Worm (Caenorhabditis elegans) whole organism, dauer: ENCODE results near the gene B0391.14.
"Not testable (repeated sequence)": the region's sequence is repeated elsewhere in the genome, so short reads cannot be mapped to it uniquely, and the experiment has no call there.

Experiments
- unc-62 ChIP-seq: sonication (generic microtip); optimal IDR thresholded peaks from 2 replicates; lab custom pipeline; 2017; ENCODE audit warnings: missing biosample characterization, missing genetic modification reagents, missing genetic modification characterization

Gene B0391.14

DNA sequence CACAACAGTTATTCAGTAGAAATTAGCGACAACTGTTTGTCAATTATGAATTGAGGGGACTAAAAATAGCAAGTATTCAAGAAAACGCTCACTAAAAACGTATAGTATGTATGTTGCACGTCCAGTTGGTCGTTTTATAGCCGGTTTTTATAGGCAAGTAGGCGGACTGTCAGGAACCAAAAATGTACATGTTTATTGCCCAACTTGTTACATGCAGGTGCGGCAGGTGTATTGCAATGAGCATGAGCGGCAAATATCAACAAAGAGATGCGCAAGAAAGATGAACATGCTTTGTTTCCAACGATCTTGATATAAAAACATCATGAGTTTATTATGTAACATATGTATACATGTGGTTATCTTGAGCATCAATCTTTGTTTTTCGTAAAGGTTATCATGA is at the start of gene B0391.14:
Gene B0391.14, minus strand, starts transcription at position 101 of the 400 bp plus-strand sequence.
- TF ChIP-seq unc-62: not testable (repeated sequence)

DNA sequence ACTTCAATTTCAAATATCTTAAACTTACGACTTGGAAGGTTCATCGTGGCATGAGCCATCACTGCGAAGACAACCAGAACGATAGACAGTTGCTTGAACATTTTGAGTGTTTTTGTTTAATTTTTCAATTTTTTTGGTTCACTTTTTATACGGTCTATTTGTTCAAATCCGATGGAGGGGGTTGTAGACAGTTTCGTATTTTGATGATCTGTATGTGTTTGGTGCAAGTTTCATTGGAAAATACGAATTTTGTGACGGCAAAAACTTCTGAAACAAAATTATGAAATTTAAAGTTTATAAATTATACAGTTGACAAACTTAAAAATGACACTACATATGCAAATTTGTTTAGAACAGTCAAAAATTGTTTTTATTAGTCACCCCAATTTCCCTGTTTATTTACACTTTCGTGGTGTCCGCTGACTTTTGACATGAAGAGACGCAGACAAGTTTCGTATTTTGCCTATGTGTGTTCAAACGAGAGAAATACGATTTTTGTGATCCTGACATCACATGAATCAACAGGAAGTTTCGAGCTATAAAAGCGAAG is 47.9 kb upstream of the B0391.14 start, which contains the start of the genes C55A1.7 and C55A1.6:
Gene C55A1.7, minus strand, starts transcription at position 101 of the 550 bp plus-strand sequence.
Gene C55A1.6, plus strand, starts transcription at position 500 of the 550 bp plus-strand sequence.
- not testable (repeated sequence) for TF ChIP-seq unc-62

DNA sequence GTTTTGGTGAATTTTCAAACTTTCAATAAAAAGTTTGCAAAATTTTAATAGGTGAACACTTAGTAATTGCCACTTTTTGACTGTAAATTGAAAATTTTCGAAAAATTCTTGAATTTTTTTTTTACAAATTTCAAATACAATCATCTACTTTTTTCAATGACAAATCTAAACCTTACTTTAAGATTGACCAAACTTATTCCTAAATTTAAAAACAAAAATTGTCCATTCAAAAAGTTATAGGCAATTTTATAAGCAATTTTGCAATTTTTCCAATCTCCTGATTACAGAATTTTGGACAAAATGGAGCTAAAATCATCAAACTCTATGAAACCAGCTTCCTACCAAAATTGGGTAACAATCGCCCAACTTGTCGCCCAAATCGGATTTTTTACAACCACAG is 44.9 kb upstream of the B0391.14 start, which contains the start of gene str-23:
Gene str-23, plus strand, starts transcription at position 301 of the 400 bp plus-strand sequence.
- TF ChIP-seq unc-62: no peak

DNA sequence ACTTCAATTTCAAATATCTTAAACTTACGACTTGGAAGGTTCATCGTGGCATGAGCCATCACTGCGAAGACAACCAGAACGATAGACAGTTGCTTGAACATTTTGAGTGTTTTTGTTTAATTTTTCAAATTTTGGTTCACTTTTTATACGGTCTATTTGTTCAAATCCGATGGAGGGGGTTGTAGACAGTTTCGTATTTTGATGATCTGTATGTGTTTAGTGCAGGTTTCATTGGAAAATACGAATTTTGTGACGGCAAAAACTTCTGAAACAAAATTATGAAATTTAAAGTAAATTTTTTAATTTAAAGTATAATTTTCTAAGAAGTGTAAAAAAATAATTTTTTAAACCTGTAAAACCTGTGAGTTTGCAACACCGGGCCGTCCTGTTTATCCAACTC is 43.5 kb upstream of the B0391.14 start, which contains the start of gene C55A1.4:
Gene C55A1.4, minus strand, starts transcription at position 101 of the 400 bp plus-strand sequence.
- TF ChIP-seq unc-62: not testable (repeated sequence)

DNA sequence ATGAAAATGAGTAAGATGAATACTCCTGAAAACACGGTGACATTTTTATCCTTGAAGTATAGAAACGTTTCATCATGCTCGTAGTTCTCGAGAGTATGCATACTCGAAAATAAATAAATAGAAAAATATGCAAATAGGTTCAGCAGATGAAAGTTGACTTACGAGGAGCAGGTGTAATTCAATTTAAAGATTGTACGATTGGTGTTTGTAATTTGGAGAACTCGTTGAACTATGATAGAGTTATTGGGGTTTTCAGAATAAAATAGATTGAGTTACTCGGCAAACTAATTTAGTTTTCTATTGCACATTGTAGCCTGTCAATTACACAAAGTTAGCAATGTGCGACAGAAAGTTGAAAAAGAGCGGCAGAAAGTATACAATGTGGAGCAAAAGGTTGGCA is 39.2 kb upstream of the B0391.14 start, which contains the start of gene srz-44:
Gene srz-44, minus strand, starts transcription at position 101 of the 400 bp plus-strand sequence.
- no peak for TF ChIP-seq unc-62

DNA sequence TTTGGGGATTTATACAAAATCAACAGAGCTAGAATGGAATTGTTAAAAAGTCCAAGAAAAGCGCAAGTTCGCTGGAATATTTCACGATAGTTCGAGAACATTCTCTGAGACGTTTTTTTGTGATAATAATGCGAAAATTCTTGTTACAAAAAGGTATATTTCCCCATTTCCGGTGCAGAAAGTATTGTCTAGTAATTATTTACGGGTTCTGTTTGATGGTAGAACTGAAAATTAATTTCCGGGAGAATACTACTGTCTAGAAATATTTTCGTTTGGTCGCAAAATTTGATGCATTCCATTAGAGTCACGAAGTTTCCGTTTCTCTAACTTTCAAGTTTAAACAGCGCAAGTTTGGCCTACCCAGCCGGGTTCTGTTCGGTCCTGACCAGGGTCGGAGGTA is 29.9 kb upstream of the B0391.14 start, which contains the start of gene str-248:
Gene str-248, minus strand, starts transcription at position 101 of the 400 bp plus-strand sequence.
- TF ChIP-seq unc-62: no peak

DNA sequence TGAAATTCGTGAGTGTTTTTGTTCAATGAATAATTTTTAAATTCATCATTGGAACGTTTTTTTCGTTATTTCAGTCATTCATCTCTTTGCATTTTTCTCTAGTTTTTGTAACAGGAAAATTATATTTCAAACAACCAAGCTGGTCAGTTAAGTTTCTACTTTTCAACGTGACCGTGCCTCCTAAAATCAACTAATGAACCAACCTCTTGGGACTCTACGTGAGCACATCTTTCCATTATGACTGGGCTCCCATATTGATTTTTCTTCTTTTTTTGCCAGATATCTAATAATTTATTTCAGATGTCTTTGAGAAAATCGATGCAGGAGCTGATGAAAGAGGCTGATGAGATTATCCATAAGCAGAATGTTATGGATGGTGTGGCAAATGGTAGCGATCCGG is 25.9 kb upstream of the B0391.14 start, which contains the start of gene C55A1.11:
Gene C55A1.11, plus strand, starts transcription at position 301 of the 400 bp plus-strand sequence.
- no peak for TF ChIP-seq unc-62

DNA sequence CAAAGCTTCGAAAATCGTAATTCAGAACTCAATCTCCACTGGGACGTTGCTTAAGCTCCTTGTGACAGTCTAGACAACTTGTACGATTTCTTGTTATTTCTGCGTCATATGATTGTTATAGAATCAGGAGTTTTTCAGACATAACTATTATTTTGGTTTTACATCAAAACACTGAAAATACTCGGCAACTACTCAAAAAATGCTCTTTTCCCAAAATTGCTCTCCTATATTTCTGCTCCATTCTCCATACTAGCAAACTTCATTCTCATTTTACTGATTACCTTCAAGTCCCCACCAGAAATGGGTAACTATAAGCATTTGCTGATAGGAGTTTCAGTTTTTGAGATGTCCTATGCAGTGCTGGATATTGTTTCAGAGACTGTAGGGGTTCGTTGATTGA is 21.9 kb upstream of the B0391.14 start, which contains the start of gene C55A1.1:
Gene C55A1.1, plus strand, starts transcription at position 301 of the 400 bp plus-strand sequence.
- TF ChIP-seq unc-62: no peak

DNA sequence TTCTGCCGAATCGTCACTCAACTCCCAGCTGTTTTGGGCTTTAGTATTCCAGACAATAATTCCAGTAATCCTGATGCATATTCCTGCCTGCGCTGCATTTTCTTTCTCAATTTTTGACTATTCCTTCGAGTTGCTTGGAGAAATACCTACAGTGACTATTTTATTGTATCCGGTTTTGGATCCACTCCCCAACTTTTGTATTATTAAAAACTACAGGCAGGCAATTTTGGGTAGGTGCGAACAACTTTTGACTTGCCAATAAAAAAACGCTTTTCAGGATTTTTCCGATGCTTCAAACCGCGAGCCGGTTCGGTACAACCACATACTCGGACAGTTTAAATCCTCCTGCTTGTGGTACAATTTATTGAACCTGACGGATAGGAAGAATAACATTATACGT is 14.9 kb upstream of the B0391.14 start:
- no peak for TF ChIP-seq unc-62

DNA sequence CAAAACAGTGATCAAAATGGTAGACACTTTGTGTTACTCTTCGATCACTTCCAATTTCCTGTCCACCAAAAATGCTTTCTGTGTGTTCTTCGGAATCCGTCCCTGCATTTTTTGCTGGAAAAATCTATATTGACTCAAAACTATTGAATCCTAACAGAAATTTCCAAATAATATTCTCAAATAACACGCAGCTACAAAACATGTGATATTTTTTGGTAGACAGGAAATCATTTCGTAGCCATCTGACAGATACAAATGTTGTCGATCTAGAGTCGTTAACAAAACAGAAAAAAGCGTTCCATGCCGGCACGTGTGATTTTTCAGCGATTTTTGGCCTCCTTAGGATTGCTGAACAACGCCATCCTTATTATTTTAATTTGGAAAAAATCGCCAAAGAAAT is 13.2 kb upstream of the B0391.14 start, which contains the start of gene str-263:
Gene str-263, plus strand, starts transcription at position 301 of the 400 bp plus-strand sequence.
- TF ChIP-seq unc-62: no peak

DNA sequence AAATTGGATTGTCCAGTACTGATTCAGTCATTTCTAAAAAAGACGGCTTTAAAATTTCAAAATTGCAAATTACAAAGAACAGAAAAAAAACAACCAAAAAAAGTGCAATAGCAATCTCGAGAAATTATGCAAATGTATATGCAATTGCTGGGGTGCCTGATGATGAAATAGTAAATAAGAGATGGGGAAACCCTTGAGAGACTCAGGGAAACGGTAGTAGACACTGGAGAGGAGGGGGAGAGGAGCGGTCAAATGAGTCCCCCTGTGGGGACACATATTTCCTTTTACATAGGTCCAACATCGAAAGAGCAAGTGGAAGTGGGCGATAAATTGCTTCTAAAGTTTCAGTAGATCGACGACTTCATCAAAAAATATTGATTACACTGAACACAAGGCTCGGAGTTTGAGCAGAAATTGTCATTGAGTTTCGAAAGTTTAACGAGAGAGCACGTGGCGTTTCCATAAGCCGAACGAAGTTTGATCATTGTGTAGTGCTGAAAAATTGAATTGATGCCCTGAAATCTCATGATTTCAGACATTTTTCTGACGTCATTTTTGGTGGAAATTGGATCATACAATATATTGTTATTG is 10.8 kb upstream of the B0391.14 start, which contains the start of the genes fbxa-153 and str-12:
Gene fbxa-153, minus strand, starts transcription at position 35 of the 591 bp plus-strand sequence.
Gene str-12, plus strand, starts transcription at position 541 of the 591 bp plus-strand sequence.
- TF ChIP-seq unc-62: no peak

DNA sequence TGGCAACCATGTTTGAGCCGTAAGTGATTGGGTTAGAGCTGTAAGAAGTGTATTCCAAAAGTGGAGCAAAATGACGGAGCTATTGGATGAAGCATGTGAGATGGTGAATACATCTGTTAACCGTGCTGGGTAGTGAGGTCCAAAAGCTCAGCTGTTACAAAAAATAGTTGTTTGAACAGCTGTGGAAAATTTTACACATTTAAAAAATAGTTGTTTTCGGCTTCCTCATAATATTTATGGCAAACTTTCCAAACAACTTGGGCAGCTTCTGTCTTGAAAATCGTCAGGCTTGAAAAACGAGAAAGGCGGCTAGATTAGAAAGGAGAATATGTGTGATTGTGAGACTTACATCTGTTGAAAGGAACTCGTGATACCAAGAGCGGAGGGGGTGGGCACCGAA is 5.4 kb upstream of the B0391.14 start, which contains the start of gene fbxa-154:
Gene fbxa-154, minus strand, starts transcription at position 101 of the 400 bp plus-strand sequence.
- TF ChIP-seq unc-62: no peak

DNA sequence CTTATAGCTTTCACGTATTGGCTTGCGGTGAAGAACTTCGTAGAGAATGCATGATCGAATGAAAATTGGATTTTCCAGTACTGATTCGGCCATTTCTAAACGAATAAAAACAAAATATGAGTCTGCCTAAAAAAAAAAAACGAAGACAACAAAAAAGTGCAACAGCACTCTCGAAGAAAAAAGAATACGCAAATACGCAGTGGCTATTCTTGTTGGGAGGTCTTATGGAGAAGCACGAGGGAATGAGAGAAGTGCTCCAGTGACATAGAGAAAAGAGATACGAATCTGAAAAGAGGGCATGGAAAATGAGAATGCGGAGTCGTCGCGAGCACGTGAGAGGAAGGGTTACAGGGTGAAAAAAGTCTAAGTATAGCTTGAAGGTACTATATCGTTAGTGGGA is 2.6 kb upstream of the B0391.14 start, which contains the start of gene fbxa-152:
Gene fbxa-152, minus strand, starts transcription at position 101 of the 400 bp plus-strand sequence.
- no peak for TF ChIP-seq unc-62

DNA sequence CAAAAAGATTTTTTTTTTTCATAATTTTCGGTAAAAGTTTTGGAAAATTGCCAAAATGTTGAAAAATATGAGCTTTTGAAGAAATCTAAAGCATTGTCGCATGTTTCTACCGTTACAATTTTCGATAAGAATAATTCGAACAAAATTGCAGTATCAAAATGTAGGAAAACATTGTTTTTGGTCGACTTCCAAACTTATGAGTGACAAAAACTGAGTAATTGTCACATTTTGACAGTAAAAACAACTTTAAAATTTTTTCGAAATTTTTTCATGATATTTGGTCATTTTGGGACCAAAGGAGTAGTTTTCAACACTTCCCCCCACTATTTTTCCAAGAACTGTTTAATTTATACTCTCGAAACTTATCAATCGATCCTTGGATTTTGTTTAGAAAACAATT is 5.1 kb downstream of the B0391.14 start, which contains the start of gene fbxa-139:
Gene fbxa-139, minus strand, starts transcription at position 101 of the 400 bp plus-strand sequence.
- TF ChIP-seq unc-62: no peak

DNA sequence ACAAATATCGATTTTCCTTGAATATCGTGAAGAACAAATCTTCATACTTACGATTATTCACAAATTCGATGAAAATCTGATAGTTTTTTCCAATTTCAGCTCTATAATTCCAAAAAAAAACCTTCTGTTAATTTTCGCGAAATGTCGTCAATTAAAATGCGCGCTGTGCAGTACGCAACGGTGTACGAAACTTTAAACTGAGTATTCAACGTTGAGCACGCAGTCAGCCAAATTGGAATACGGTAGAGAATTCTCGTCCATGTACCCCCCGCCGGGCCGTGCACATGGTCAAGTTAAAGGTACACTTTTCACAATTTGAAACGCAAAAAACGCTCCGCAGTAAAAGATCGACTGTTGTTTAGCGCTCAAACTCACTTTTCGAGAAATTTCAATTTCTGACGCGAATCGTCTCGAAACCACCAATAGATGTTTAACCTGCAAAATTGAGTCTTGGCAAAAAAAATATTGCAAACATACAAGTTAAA is 9.4 kb downstream of the B0391.14 start, which contains the start of gene F28F8.7:
Gene F28F8.7, minus strand, starts transcription at position 435 of the 485 bp plus-strand sequence.
- TF ChIP-seq unc-62: not testable (repeated sequence)

DNA sequence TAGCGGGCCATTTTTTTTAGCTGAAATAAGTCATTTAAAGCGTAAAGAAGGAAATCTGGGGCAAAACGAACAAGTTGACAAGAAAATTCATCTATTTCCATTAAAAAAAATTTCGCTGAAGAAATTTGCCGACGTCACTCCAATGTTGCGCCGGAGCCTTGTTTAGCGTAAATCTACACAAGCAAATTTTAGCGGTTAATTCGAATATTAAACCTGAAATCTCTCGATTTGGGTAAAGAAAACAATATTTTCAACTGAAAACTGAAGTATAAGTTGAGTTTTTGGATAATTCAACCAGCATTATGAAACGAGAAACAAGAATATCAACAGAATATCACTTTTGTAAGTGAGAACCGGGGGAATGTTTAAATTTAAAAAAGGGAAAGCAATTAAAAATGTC is 21.3 kb downstream of the B0391.14 start, which contains the start of gene F28F8.9:
Gene F28F8.9, minus strand, starts transcription at position 288 of the 400 bp plus-strand sequence.
- no peak for TF ChIP-seq unc-62
